Fruit fly (Drosophila melanogaster) whole organism, embryonic: ENCODE results near the gene CG6937.

Experiments
- Antp ChIP-seq: fragments of 200-800 bp; sonication (Bioruptor generic); optimal IDR thresholded peaks from 3 replicates; lab custom pipeline; 2016; ENCODE audit warnings: missing biosample characterization, missing genetic modification characterization
- Atf-2 ChIP-seq: fragments of 200-800 bp; sonication (Bioruptor generic); optimal IDR thresholded peaks from 2 replicates; lab custom pipeline; 2016; ENCODE audit warnings: missing biosample characterization, missing genetic modification characterization
- B-H2 ChIP-seq: fragments of 200-800 bp; sonication (Bioruptor generic); optimal IDR thresholded peaks from 2 replicates; lab custom pipeline; 2018; ENCODE audit warnings: missing biosample characterization, mild to moderate bottlenecking, missing genetic modification characterization
- Bteb2 ChIP-seq: fragments of 200-800 bp; sonication (Bioruptor generic); optimal IDR thresholded peaks from 2 replicates; lab custom pipeline; 2016; ENCODE audit warnings: missing biosample characterization, missing genetic modification characterization
- CG10147 ChIP-seq: fragments of 200-800 bp; sonication (Bioruptor generic); optimal IDR thresholded peaks from 2 replicates; lab custom pipeline; 2019; ENCODE audit warnings: missing biosample characterization, mild to moderate bottlenecking, missing genetic modification characterization, moderate library complexity
- CG10274 ChIP-seq: fragments of 200-800 bp; sonication (Bioruptor generic); optimal IDR thresholded peaks from 3 replicates; lab custom pipeline; 2017; ENCODE audit warnings: missing biosample characterization, mild to moderate bottlenecking, missing genetic modification characterization
- CG10366 ChIP-seq: fragments of 200-800 bp; sonication (Bioruptor generic); IDR thresholded peaks from 2 replicates; pipeline ENCODE4 v1.3.6; 2022; ENCODE audit warnings: missing biosample characterization, missing genetic modification characterization
- CG1233 ChIP-seq: fragments of 200-800 bp; sonication (Bioruptor generic); optimal IDR thresholded peaks from 4 replicates; lab custom pipeline; 2018; ENCODE audit warnings: missing biosample characterization, mild to moderate bottlenecking, missing genetic modification characterization
- CG12391 ChIP-seq: fragments of 200-800 bp; sonication (Bioruptor generic); optimal IDR thresholded peaks from 3 replicates; lab custom pipeline; 2018; ENCODE audit warnings: missing biosample characterization, mild to moderate bottlenecking, missing genetic modification characterization, moderate library complexity
- CG13123 ChIP-seq: fragments of 200-800 bp; sonication (Bioruptor generic); optimal IDR thresholded peaks from 2 replicates; lab custom pipeline; 2016; ENCODE audit warnings: missing biosample characterization, missing genetic modification characterization
- CG14667 ChIP-seq: fragments of 200-800 bp; sonication (Bioruptor generic); IDR thresholded peaks from 2 replicates; pipeline ENCODE4 v1.3.6; 2022; ENCODE audit warnings: missing biosample characterization, missing genetic modification characterization
- CG17328 ChIP-seq: fragments of 200-800 bp; sonication (Bioruptor generic); IDR thresholded peaks from 2 replicates; pipeline ENCODE4 v1.3.6; 2022; ENCODE audit warnings: missing biosample characterization, missing genetic modification characterization
- CG30403 ChIP-seq: fragments of 200-800 bp; sonication (Bioruptor generic); optimal IDR thresholded peaks from 3 replicates; lab custom pipeline; 2016; ENCODE audit warnings: missing biosample characterization, missing genetic modification characterization
- CG31224 ChIP-seq: fragments of 200-800 bp; sonication (Bioruptor generic); IDR thresholded peaks from 2 replicates; pipeline ENCODE4 v1.3.6; 2022; ENCODE audit warnings: missing biosample characterization, missing genetic modification characterization
- CG4617 ChIP-seq: fragments of 200-800 bp; sonication (Bioruptor generic); optimal IDR thresholded peaks from 3 replicates; lab custom pipeline; 2016; ENCODE audit warnings: missing biosample characterization, missing genetic modification characterization, borderline replicate concordance
- CG4730 ChIP-seq: fragments of 200-800 bp; sonication (Bioruptor generic); IDR thresholded peaks from 2 replicates; pipeline ENCODE4 v1.3.6; 2022; ENCODE audit warnings: missing biosample characterization, missing genetic modification characterization
- CG5180 ChIP-seq: fragments of 200-800 bp; sonication (Bioruptor generic); optimal IDR thresholded peaks from 3 replicates; lab custom pipeline; 2017; ENCODE audit warnings: missing biosample characterization, missing genetic modification characterization, mild to moderate bottlenecking, moderate library complexity, missing genetic modification reagents
- CG6272 ChIP-seq: fragments of 200-800 bp; sonication (Bioruptor generic); IDR thresholded peaks from 2 replicates; pipeline ENCODE4 v1.3.6; 2022; ENCODE audit warnings: missing biosample characterization, missing genetic modification characterization
- CG7271 ChIP-seq: fragments of 200-800 bp; sonication (Bioruptor generic); optimal IDR thresholded peaks from 2 replicates; lab custom pipeline; 2018; ENCODE audit warnings: missing biosample characterization, mild to moderate bottlenecking, missing genetic modification characterization, moderate library complexity
- CG7556 ChIP-seq: fragments of 200-800 bp; sonication (Bioruptor generic); optimal IDR thresholded peaks from 2 replicates; lab custom pipeline; 2017; ENCODE audit warnings: missing biosample characterization, mild to moderate bottlenecking, missing genetic modification characterization
- CG8290 ChIP-seq, 3 experiments: fragments of 200-800 bp; sonication (Bioruptor generic); optimal IDR thresholded peaks; 2 replicates each; lab custom pipeline; 2016 to 2019; ENCODE audit warnings: missing biosample characterization in 3 of 3, missing genetic modification characterization in 3 of 3, mild to moderate bottlenecking in 2 of 3, moderate library complexity in 1 of 3
- CG8478 ChIP-seq: fragments of >200 bp; optimal IDR thresholded peaks from 2 replicates; lab custom pipeline; 2018
- CG8944 ChIP-seq: fragments of 200-800 bp; sonication (Bioruptor generic); optimal IDR thresholded peaks from 3 replicates; lab custom pipeline; 2016; ENCODE audit warnings: missing biosample characterization, missing genetic modification characterization
- Deaf1 ChIP-seq: fragments of 200-800 bp; optimal IDR thresholded peaks from 3 replicates; lab custom pipeline; 2019; ENCODE audit warnings: missing biosample characterization, mild to moderate bottlenecking, missing genetic modification characterization, moderate library complexity
- E2f1 ChIP-seq: fragments of 200-800 bp; sonication (Bioruptor generic); IDR thresholded peaks from 2 replicates; pipeline ENCODE4 v1.3.6; 2022; ENCODE audit warnings: missing biosample characterization, missing genetic modification characterization
- Hr51 ChIP-seq, 2 experiments: fragments of 200-800 bp; sonication (Bioruptor generic); optimal IDR thresholded peaks; 2 replicates in 1 of 2; 3 replicates in 1 of 2; lab custom pipeline; 2016 to 2018; ENCODE audit warnings: missing biosample characterization in 2 of 2, missing genetic modification characterization in 2 of 2, mild to moderate bottlenecking in 1 of 2, moderate library complexity in 1 of 2
- Lhr ChIP-seq: fragments of 200-800 bp; sonication (Bioruptor generic); optimal IDR thresholded peaks from 3 replicates; lab custom pipeline; 2017; ENCODE audit warnings: mild to moderate bottlenecking, missing biosample characterization, missing genetic modification reagents, missing genetic modification characterization
- Sry-δ ChIP-seq: fragments of 200-800 bp; sonication (Bioruptor generic); optimal IDR thresholded peaks from 2 replicates; lab custom pipeline; 2016; ENCODE audit warnings: missing biosample characterization, missing genetic modification characterization
- abd-A ChIP-seq: fragments of 200-800 bp; sonication (Bioruptor generic); optimal IDR thresholded peaks from 3 replicates; lab custom pipeline; 2019; ENCODE audit warnings: missing biosample characterization, mild to moderate bottlenecking, missing genetic modification characterization, moderate library complexity
- croc ChIP-seq: fragments of 200-800 bp; sonication (Bioruptor generic); conservative IDR thresholded peaks from 3 replicates; pipeline ENCODE4 v1.3.6; 2022; ENCODE audit warnings: missing biosample characterization, missing genetic modification characterization
- da ChIP-seq: fragments of 200-800 bp; sonication (Bioruptor generic); optimal IDR thresholded peaks from 2 replicates; lab custom pipeline; 2016; ENCODE audit warnings: missing biosample characterization, missing genetic modification characterization
- dimm ChIP-seq: fragments of 200-800 bp; sonication (Bioruptor generic); IDR thresholded peaks from 2 replicates; pipeline ENCODE4 v1.3.6; 2022; ENCODE audit warnings: missing biosample characterization, missing genetic modification characterization
- fd64A ChIP-seq: fragments of 200-800 bp; sonication (Bioruptor generic); optimal IDR thresholded peaks from 3 replicates; lab custom pipeline; 2018; ENCODE audit warnings: missing biosample characterization, mild to moderate bottlenecking, missing genetic modification characterization
- gce ChIP-seq: fragments of 200-800 bp; sonication (Bioruptor generic); IDR thresholded peaks from 3 replicates; pipeline ENCODE4 v1.3.6; 2022; ENCODE audit warnings: missing biosample characterization, missing genetic modification characterization
- gcm ChIP-seq: fragments of 200-800 bp; sonication (Bioruptor generic); optimal IDR thresholded peaks from 2 replicates; lab custom pipeline; 2019; ENCODE audit warnings: missing biosample characterization, mild to moderate bottlenecking, missing genetic modification characterization, moderate library complexity
- grn ChIP-seq: fragments of 200-800 bp; sonication (Bioruptor generic); optimal IDR thresholded peaks from 3 replicates; lab custom pipeline; 2017; ENCODE audit warnings: missing biosample characterization, missing genetic modification characterization
- gro ChIP-seq: fragments of 200-800 bp; sonication (Bioruptor generic); optimal IDR thresholded peaks from 2 replicates; lab custom pipeline; 2016; ENCODE audit warnings: missing biosample characterization, missing genetic modification characterization
- gt ChIP-seq: fragments of 200-800 bp; sonication (Bioruptor generic); IDR thresholded peaks from 2 replicates; pipeline ENCODE4 v1.3.6; 2022; ENCODE audit warnings: missing biosample characterization, missing genetic modification characterization
- jigr1 ChIP-seq: fragments of 200-800 bp; sonication (Bioruptor generic); IDR thresholded peaks from 3 replicates; pipeline ENCODE4 v1.3.6; 2022; ENCODE audit warnings: missing biosample characterization, missing genetic modification characterization
- kah ChIP-seq: fragments of 200-800 bp; sonication (Bioruptor generic); optimal IDR thresholded peaks from 2 replicates; lab custom pipeline; 2018; ENCODE audit warnings: missing biosample characterization, mild to moderate bottlenecking, missing genetic modification characterization
- klu ChIP-seq: fragments of 200-800 bp; sonication (Bioruptor generic); IDR thresholded peaks from 2 replicates; pipeline ENCODE4 v1.3.6; 2022; ENCODE audit warnings: missing biosample characterization, missing genetic modification characterization
- maf-S ChIP-seq: fragments of 200-800 bp; sonication (Bioruptor generic); optimal IDR thresholded peaks from 2 replicates; lab custom pipeline; 2016; ENCODE audit warnings: missing biosample characterization, missing genetic modification characterization
- mld ChIP-seq: fragments of 200-800 bp; sonication (Bioruptor generic); IDR thresholded peaks from 3 replicates; pipeline ENCODE4 v1.3.6; 2022; ENCODE audit warnings: missing biosample characterization, missing genetic modification characterization; ENCODE audit not compliant: partially characterized antibody
- org-1 ChIP-seq: fragments of 200-800 bp; sonication (Bioruptor generic); optimal IDR thresholded peaks from 2 replicates; lab custom pipeline; 2017; ENCODE audit warnings: missing biosample characterization, missing genetic modification characterization
- otp ChIP-seq: fragments of 200-800 bp; sonication (Bioruptor generic); IDR thresholded peaks from 3 replicates; pipeline ENCODE4, ENCODE4 v1.3.6; 2022; ENCODE audit warnings: missing biosample characterization, missing genetic modification characterization
- peb ChIP-seq: fragments of 200-800 bp; sonication (Bioruptor generic); IDR thresholded peaks from 2 replicates; pipeline ENCODE4 v1.3.6; 2022; ENCODE audit warnings: missing biosample characterization, missing genetic modification characterization
- pfk ChIP-seq: fragments of 200-800 bp; sonication (Bioruptor generic); optimal IDR thresholded peaks from 2 replicates; lab custom pipeline; 2018; ENCODE audit warnings: missing biosample characterization, mild to moderate bottlenecking, missing genetic modification characterization, moderate library complexity
- repo ChIP-seq: fragments of 200-800 bp; sonication (Bioruptor generic); optimal IDR thresholded peaks from 2 replicates; lab custom pipeline; 2016; ENCODE audit warnings: missing biosample characterization, missing genetic modification characterization
- ssp ChIP-seq: fragments of 200-800 bp; sonication (Bioruptor generic); IDR thresholded peaks from 2 replicates; pipeline ENCODE4 v1.3.6; 2022; ENCODE audit warnings: missing biosample characterization, missing genetic modification characterization
- tx ChIP-seq: fragments of 200-800 bp; sonication (Bioruptor generic); optimal IDR thresholded peaks from 2 replicates; lab custom pipeline; 2016; ENCODE audit warnings: missing biosample characterization, missing genetic modification characterization
- unpg ChIP-seq: fragments of 200-800 bp; sonication (Bioruptor generic); optimal IDR thresholded peaks from 3 replicates; lab custom pipeline; 2018; ENCODE audit warnings: missing biosample characterization, mild to moderate bottlenecking, missing genetic modification characterization, moderate library complexity
- z ChIP-seq: fragments of 200-800 bp; sonication (Bioruptor generic); IDR thresholded peaks from 3 replicates; pipeline ENCODE4 v1.3.6; 2022; ENCODE audit warnings: missing biosample characterization, missing genetic modification characterization
- zf30C ChIP-seq: fragments of 200-800 bp; sonication (Bioruptor generic); optimal IDR thresholded peaks from 3 replicates; lab custom pipeline; 2018; ENCODE audit warnings: missing biosample characterization, mild to moderate bottlenecking, missing genetic modification characterization

Gene CG6937

DNA sequence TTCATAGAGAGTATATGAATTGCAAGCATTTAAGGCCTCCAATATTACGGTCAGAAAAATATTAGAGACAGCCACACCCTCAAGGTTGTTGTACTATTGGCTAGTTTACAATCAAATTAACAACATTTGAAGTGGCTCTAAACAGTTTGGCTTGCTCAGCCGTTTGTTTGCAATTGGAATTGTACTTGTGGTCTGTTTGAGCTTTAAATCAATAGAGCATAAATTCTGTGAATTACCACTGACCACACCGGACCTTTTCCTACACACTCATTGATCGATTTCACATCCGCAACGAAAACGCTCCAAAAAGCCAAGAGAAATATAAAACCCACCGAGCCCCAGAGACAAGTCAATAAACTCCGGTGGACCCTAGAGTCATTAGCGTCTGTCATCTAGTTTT lies 11.0 kb upstream of the CG6937 start (continued):
- TF ChIP-seq abd-A: no peak
- TF ChIP-seq E2f1 (GFP tag; lab: Robert Waterston, UW): no peak
- no peak for TF ChIP-seq pfk
- no peak for TF ChIP-seq Atf-2 (GFP tag; lab: Kevin White, UChicago)
- no peak for TF ChIP-seq CG17328 (GFP tag; lab: Robert Waterston, UW)
- TF ChIP-seq z: no peak
- TF ChIP-seq org-1 (GFP tag; lab: Kevin White, UChicago): no peak
- no peak for TF ChIP-seq croc (GFP tag; lab: Robert Waterston, UW)
- no peak for TF ChIP-seq CG12391 (tag; lab: Kevin White, UChicago)
- no peak for TF ChIP-seq CG10366 (GFP tag; lab: Robert Waterston, UW)
- no peak for TF ChIP-seq CG14667 (GFP tag; lab: Robert Waterston, UW)
- no peak for TF ChIP-seq Deaf1 (tag; lab: Kevin White, UChicago)
- TF ChIP-seq fd64A (GFP tag; lab: Kevin White, UChicago): peak; percentile 25
- TF ChIP-seq klu (GFP tag; lab: Robert Waterston, UW): no peak
- TF ChIP-seq mld (GFP tag; lab: Robert Waterston, UW): no peak
- no peak for TF ChIP-seq CG7271 (tag; lab: Kevin White, UChicago)
- no peak for TF ChIP-seq jigr1
- TF ChIP-seq otp: peak; percentile 78
- no peak for TF ChIP-seq CG10147
- TF ChIP-seq CG7556 (GFP tag; lab: Kevin White, UChicago): no peak
- no peak for TF ChIP-seq gce (GFP tag; lab: Robert Waterston, UW)
- no peak for TF ChIP-seq grn
- TF ChIP-seq gcm: no peak
- no peak for TF ChIP-seq Lhr (GFP tag; lab: Kevin White, UChicago)
- TF ChIP-seq CG8478 (lab: Kevin White, UChicago): no peak
- no peak for TF ChIP-seq CG6272 (GFP tag; lab: Robert Waterston, UW)
- no peak for TF ChIP-seq Antp (GFP tag; lab: Kevin White, UChicago)
- TF ChIP-seq Bteb2: no peak
- TF ChIP-seq gt (GFP tag; lab: Robert Waterston, UW): no peak
- no peak for TF ChIP-seq dimm (GFP tag; lab: Robert Waterston, UW)
- no peak for TF ChIP-seq CG31224
- TF ChIP-seq ssp (GFP tag; lab: Robert Waterston, UW): no peak
- no peak for TF ChIP-seq CG4730 (GFP tag; lab: Robert Waterston, UW)
- peak; percentile 11 for TF ChIP-seq CG1233 (GFP tag; lab: Kevin White, UChicago)
- TF ChIP-seq Hr51 (GFP tag; optimal IDR thresholded peaks at IDR 0.05; lab: Kevin White, UChicago): no peak
- TF ChIP-seq Sry-δ: no peak
- TF ChIP-seq CG13123 (GFP tag; lab: Kevin White, UChicago): no peak
- TF ChIP-seq CG5180: peak; percentile 52
- no peak for TF ChIP-seq CG10274 (GFP tag; lab: Kevin White, UChicago)
- no peak for TF ChIP-seq B-H2 (GFP tag; lab: Kevin White, UChicago)
- TF ChIP-seq gro (GFP tag; lab: Kevin White, UChicago): no peak
- TF ChIP-seq CG4617 (GFP tag; lab: Kevin White, UChicago): no peak
- no peak for TF ChIP-seq unpg
- TF ChIP-seq maf-S (GFP tag; lab: Kevin White, UChicago): no peak
- no peak for TF ChIP-seq zf30C
- no peak for TF ChIP-seq CG30403 (GFP tag; lab: Kevin White, UChicago)
- TF ChIP-seq kah (GFP tag; lab: Kevin White, UChicago): no peak
- TF ChIP-seq CG8290 (GFP tag; optimal IDR thresholded peaks at IDR 0.05; lab: Kevin White, UChicago): no peak
- peak in 1 of 2 experiments; percentile 25 for TF ChIP-seq CG8290 (tag; optimal IDR thresholded peaks at IDR 0.05; lab: Kevin White, UChicago)
- no peak for TF ChIP-seq repo
- no peak for TF ChIP-seq CG8944 (GFP tag; lab: Kevin White, UChicago)
- TF ChIP-seq da (GFP tag; lab: Kevin White, UChicago): no peak
- no peak for TF ChIP-seq peb (GFP tag; lab: Robert Waterston, UW)
- TF ChIP-seq tx (GFP tag; lab: Kevin White, UChicago): no peak
